Fruit fly (Drosophila melanogaster) S2 (cell line): ENCODE data around the gene CG13842.

Experiments
- CG8478 ChIP-seq: fragments of >200 bp; optimal IDR thresholded peaks from 2 replicates; lab custom pipeline; 2018
- CTCF ChIP-seq, 2 experiments: fragments of >200 bp; optimal IDR thresholded peaks; 2 replicates each; lab custom pipeline; 2018

DNA sequence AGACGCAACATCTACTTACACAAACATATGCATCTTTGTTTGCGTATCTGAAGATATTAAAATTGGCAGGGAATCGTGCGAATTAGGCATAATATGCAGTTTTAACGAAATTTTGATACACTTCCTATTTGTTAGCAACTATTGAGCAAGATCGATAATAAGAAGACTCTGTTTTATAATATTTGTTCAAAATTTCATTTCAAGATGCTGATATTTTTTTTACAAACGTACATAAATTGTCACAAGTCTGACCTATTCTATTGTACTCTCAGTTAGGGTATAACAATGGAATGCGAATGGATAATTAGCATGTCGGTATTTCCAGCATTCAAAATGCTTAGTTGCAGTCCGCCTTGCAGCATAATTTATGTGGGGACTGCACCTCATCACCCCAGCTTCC is 20.8 kb upstream of the CG13842 start:
- TF ChIP-seq CTCF (optimal IDR thresholded peaks at IDR 0.05; lab: Kevin White, UChicago) (no peak), CG8478 (lab: Kevin White, UChicago) (no peak)
